Worm (Caenorhabditis elegans) whole organism, mixed stage, embryonic: ENCODE results near the gene Y22D7AL.10.
A peak's percentile ranks its signal among the peaks of the same experiment; 100 is the strongest.

Source experiments
- M03D4.4 ChIP-seq: sonication (generic microtip); optimal IDR thresholded peaks from 2 replicates; lab custom pipeline; 2017; ENCODE audit warnings: mild to moderate bottlenecking, missing genetic modification characterization, missing compliant biosample characterization
- bed-3 ChIP-seq: fragments of 200-800 bp; sonication (Bioruptor generic); optimal IDR thresholded peaks from 3 replicates; lab custom pipeline; 2018; ENCODE audit warnings: mild to moderate bottlenecking, missing genetic modification characterization, moderate library complexity, missing compliant biosample characterization
- blmp-1 ChIP-seq: fragments of 150-350 bp; optimal IDR thresholded peaks from 2 replicates; lab custom pipeline; 2014; ENCODE audit warnings: missing biosample characterization, missing genetic modification characterization
- ceh-39 ChIP-seq: fragments of 150-350 bp; optimal IDR thresholded peaks from 2 replicates; lab custom pipeline; 2014; ENCODE audit warnings: missing biosample characterization, missing genetic modification characterization
- ceh-43 ChIP-seq: fragments of 200-800 bp; sonication (Bioruptor generic); optimal IDR thresholded peaks from 2 replicates; lab custom pipeline; 2018; ENCODE audit warnings: mild to moderate bottlenecking, missing genetic modification characterization, moderate library complexity, missing compliant biosample characterization
- ceh-83 ChIP-seq: fragments of 200-800 bp; sonication (Bioruptor generic); optimal IDR thresholded peaks from 2 replicates; lab custom pipeline; 2018; ENCODE audit warnings: mild to moderate bottlenecking, missing genetic modification characterization, missing compliant biosample characterization
- ces-1 ChIP-seq: fragments of 150-350 bp; optimal IDR thresholded peaks from 2 replicates; lab custom pipeline; 2014; ENCODE audit warnings: missing biosample characterization, missing genetic modification reagents, missing genetic modification characterization
- cnd-1 ChIP-seq: fragments of 200-800 bp; sonication (Bioruptor generic); optimal IDR thresholded peaks from 2 replicates; lab custom pipeline; 2018; ENCODE audit warnings: mild to moderate bottlenecking, missing genetic modification characterization, missing compliant biosample characterization
- drap-1 ChIP-seq: fragments of 200-800 bp; sonication (Bioruptor generic); optimal IDR thresholded peaks from 3 replicates; lab custom pipeline; 2018; ENCODE audit warnings: mild to moderate bottlenecking, missing genetic modification characterization, missing compliant biosample characterization
- elt-1 ChIP-seq: sonication (generic microtip); optimal IDR thresholded peaks from 2 replicates; lab custom pipeline; 2017; ENCODE audit warnings: missing genetic modification characterization, mild to moderate bottlenecking, missing compliant biosample characterization, antibody characterized with exemption, moderate library complexity, borderline replicate concordance; ENCODE audit not compliant: insufficient read depth
- elt-3 ChIP-seq: fragments of 150-350 bp; optimal IDR thresholded peaks from 2 replicates; lab custom pipeline; 2014; ENCODE audit warnings: missing biosample characterization, missing genetic modification characterization
- flh-1 ChIP-seq: fragments of 200-800 bp; sonication (Bioruptor generic); optimal IDR thresholded peaks from 2 replicates; lab custom pipeline; 2018; ENCODE audit warnings: mild to moderate bottlenecking, missing genetic modification characterization, moderate library complexity, missing compliant biosample characterization
- ham-2 ChIP-seq: fragments of 200-800 bp; sonication (Bioruptor generic); optimal IDR thresholded peaks from 2 replicates; lab custom pipeline; 2018; ENCODE audit warnings: mild to moderate bottlenecking, missing genetic modification characterization, missing compliant biosample characterization
- hlh-1 ChIP-seq: fragments of 150-350 bp; optimal IDR thresholded peaks from 2 replicates; lab custom pipeline; 2014; ENCODE audit warnings: missing biosample characterization, missing genetic modification reagents, missing genetic modification characterization
- lin-13 ChIP-seq: fragments of 150-350 bp; optimal IDR thresholded peaks from 2 replicates; lab custom pipeline; 2014; ENCODE audit warnings: missing biosample characterization, missing genetic modification characterization
- lin-32 ChIP-seq: fragments of 200-800 bp; sonication (Bioruptor generic); optimal IDR thresholded peaks from 2 replicates; lab custom pipeline; 2018; ENCODE audit warnings: mild to moderate bottlenecking, missing genetic modification characterization, missing compliant biosample characterization
- lsy-2 ChIP-seq: fragments of 150-350 bp; optimal IDR thresholded peaks from 2 replicates; lab custom pipeline; 2014; ENCODE audit warnings: missing biosample characterization, missing genetic modification characterization
- mab-5 ChIP-seq: fragments of 150-350 bp; optimal IDR thresholded peaks from 2 replicates; lab custom pipeline; 2014; ENCODE audit warnings: missing biosample characterization, missing genetic modification characterization
- mep-1 ChIP-seq: fragments of 150-350 bp; optimal IDR thresholded peaks from 2 replicates; lab custom pipeline; 2017; ENCODE audit warnings: missing biosample characterization, missing genetic modification reagents, missing genetic modification characterization, inconsistent platforms
- nhr-12 ChIP-seq: fragments of 150-350 bp; optimal IDR thresholded peaks from 2 replicates; lab custom pipeline; 2014; ENCODE audit warnings: missing biosample characterization, missing genetic modification characterization
- nhr-2 ChIP-seq: fragments of 150-350 bp; optimal IDR thresholded peaks from 2 replicates; lab custom pipeline; 2014; ENCODE audit warnings: missing biosample characterization, missing genetic modification characterization
- nhr-237 ChIP-seq: fragments of 150-350 bp; optimal IDR thresholded peaks from 2 replicates; lab custom pipeline; 2014; ENCODE audit warnings: missing biosample characterization, missing genetic modification characterization
- nhr-28 ChIP-seq: fragments of 150-350 bp; optimal IDR thresholded peaks from 2 replicates; lab custom pipeline; 2014; ENCODE audit warnings: missing biosample characterization, missing genetic modification characterization
- nhr-76 ChIP-seq: sonication (generic microtip); optimal IDR thresholded peaks from 2 replicates; lab custom pipeline; 2017; ENCODE audit warnings: missing biosample characterization, missing genetic modification characterization
- pha-4 ChIP-seq: fragments of 150-350 bp; optimal IDR thresholded peaks from 2 replicates; lab custom pipeline; 2018; ENCODE audit warnings: missing biosample characterization, missing genetic modification reagents, missing genetic modification characterization
- sem-2 ChIP-seq: fragments of 200-800 bp; sonication (Bioruptor generic); optimal IDR thresholded peaks from 2 replicates; lab custom pipeline; 2018; ENCODE audit warnings: mild to moderate bottlenecking, missing genetic modification characterization, missing compliant biosample characterization
- snpc-4 ChIP-seq: fragments of 150-350 bp; optimal IDR thresholded peaks from 2 replicates; lab custom pipeline; 2014; ENCODE audit warnings: missing biosample characterization, missing genetic modification characterization
- sptf-1 ChIP-seq: sonication (generic microtip); optimal IDR thresholded peaks from 2 replicates; lab custom pipeline; 2017; ENCODE audit warnings: mild to moderate bottlenecking, missing genetic modification characterization, moderate library complexity, missing compliant biosample characterization
- tbx-8 ChIP-seq: fragments of 200-800 bp; sonication (Bioruptor generic); optimal IDR thresholded peaks from 2 replicates; lab custom pipeline; 2018; ENCODE audit warnings: mild to moderate bottlenecking, missing genetic modification characterization, moderate library complexity, missing compliant biosample characterization
- unc-120 ChIP-seq: sonication (generic microtip); optimal IDR thresholded peaks from 2 replicates; lab custom pipeline; 2017; ENCODE audit warnings: missing genetic modification characterization, missing compliant biosample characterization; ENCODE audit not compliant: poor library complexity, severe bottlenecking
- unc-39 ChIP-seq: fragments of 150-350 bp; optimal IDR thresholded peaks from 2 replicates; lab custom pipeline; 2014; ENCODE audit warnings: missing biosample characterization, missing genetic modification characterization
- unc-62 ChIP-seq: fragments of 150-350 bp; optimal IDR thresholded peaks from 2 replicates; lab custom pipeline; 2014; ENCODE audit warnings: missing biosample characterization, missing genetic modification reagents, missing genetic modification characterization
- zip-8 ChIP-seq: fragments of 150-350 bp; optimal IDR thresholded peaks from 2 replicates; lab custom pipeline; 2014; ENCODE audit warnings: missing biosample characterization, missing genetic modification characterization

Gene Y22D7AL.10

ce11 chrIII:1616245-1617026, 2.3 kb downstream of the Y22D7AL.10 start:
- TF ChIP-seq blmp-1 (tag; lab: Kevin White, UChicago) (no peak), lsy-2 (tag; lab: Kevin White, UChicago) (peak; percentile 62)

- TF ChIP-seq lin-32 (GFP tag; lab: Kevin White, UChicago) (no peak), blmp-1 (tag; lab: Kevin White, UChicago) (peak; percentile 62)
Measured at ce11 chrIII:1614412-1614811, 4.3 kb downstream of the Y22D7AL.10 start.

- TF ChIP-seq unc-62 (GFP tag; lab: Kevin White, UChicago), result no peak
Measured at ce11 chrIII:1613933-1614332, 4.8 kb downstream of the Y22D7AL.10 start, which contains the start of gene Y22D7AL.9. Gene Y22D7AL.9, minus strand, starts transcription at chrIII:1614033.

ce11 chrIII:1612974-1613568, 5.7 kb downstream of the Y22D7AL.10 start:
- TF ChIP-seq ham-2 (no peak), mep-1 (tag; lab: Kevin White, UChicago) (no peak), M03D4.4 (no peak), ceh-83 (GFP tag; lab: Kevin White, UChicago) (no peak), cnd-1 (tag; lab: Kevin White, UChicago) (no peak), nhr-76 (tag; lab: Kevin White, UChicago) (no peak), pha-4 (tag; lab: Kevin White, UChicago) (no peak), sptf-1 (tag; lab: Kevin White, UChicago) (no peak), flh-1 (GFP tag; lab: Kevin White, UChicago) (no peak), ceh-43 (no peak), nhr-28 (tag; lab: Kevin White, UChicago) (no peak), ces-1 (GFP tag; lab: Kevin White, UChicago) (no peak), nhr-237 (tag; lab: Kevin White, UChicago) (no peak), lin-32 (GFP tag; lab: Kevin White, UChicago) (no peak), tbx-8 (GFP tag; lab: Kevin White, UChicago) (no peak), unc-120 (tag; lab: Kevin White, UChicago) (no peak), lin-13 (tag; lab: Kevin White, UChicago) (no peak)

ce11 chrIII:1610938-1611337, 7.8 kb downstream of the Y22D7AL.10 start:
- no peak for TF ChIP-seq pha-4 (tag; lab: Kevin White, UChicago)

ce11 chrIII:1607659-1608058, 11.1 kb downstream of the Y22D7AL.10 start:
- TF ChIP-seq lin-13 (tag; lab: Kevin White, UChicago), result no peak

- TF ChIP-seq cnd-1 (tag; lab: Kevin White, UChicago), result peak; percentile 41
- TF ChIP-seq mep-1 (tag; lab: Kevin White, UChicago), result peak; percentile 48
- TF ChIP-seq ham-2, result peak; percentile 74
- no peak for TF ChIP-seq unc-62 (GFP tag; lab: Kevin White, UChicago)
- TF ChIP-seq nhr-237 (tag; lab: Kevin White, UChicago), result no peak
- TF ChIP-seq flh-1 (GFP tag; lab: Kevin White, UChicago), result peak; percentile 62
- TF ChIP-seq nhr-28 (tag; lab: Kevin White, UChicago), result no peak
- TF ChIP-seq pha-4 (tag; lab: Kevin White, UChicago), result no peak
- TF ChIP-seq nhr-2 (tag; lab: Kevin White, UChicago), result no peak
- TF ChIP-seq ces-1 (GFP tag; lab: Kevin White, UChicago), result no peak
- TF ChIP-seq snpc-4 (tag; lab: Kevin White, UChicago), result no peak
- TF ChIP-seq ceh-43, result peak; percentile 81
- TF ChIP-seq unc-120 (tag; lab: Kevin White, UChicago), result peak; percentile 67
- no peak for TF ChIP-seq elt-1 (tag; lab: Kevin White, UChicago)
- TF ChIP-seq tbx-8 (GFP tag; lab: Kevin White, UChicago), result peak; percentile 18
- TF ChIP-seq mab-5 (tag; lab: Kevin White, UChicago), result no peak
- no peak for TF ChIP-seq nhr-76 (tag; lab: Kevin White, UChicago)
- no peak for TF ChIP-seq zip-8 (tag; lab: Kevin White, UChicago)
- peak; percentile 5 for TF ChIP-seq blmp-1 (tag; lab: Kevin White, UChicago)
- no peak for TF ChIP-seq nhr-12
- no peak for TF ChIP-seq ceh-39 (tag; lab: Kevin White, UChicago)
- TF ChIP-seq hlh-1 (tag; lab: Kevin White, UChicago), result no peak
- peak; percentile 85 for TF ChIP-seq M03D4.4
- TF ChIP-seq drap-1, result peak; percentile 79
- TF ChIP-seq lin-32 (GFP tag; lab: Kevin White, UChicago), result peak; percentile 45
- TF ChIP-seq ceh-83 (GFP tag; lab: Kevin White, UChicago), result peak; percentile 87
- peak; percentile 62 for TF ChIP-seq bed-3
- no peak for TF ChIP-seq unc-39 (tag; lab: Kevin White, UChicago)
- TF ChIP-seq elt-3 (tag; lab: Kevin White, UChicago), result no peak
- TF ChIP-seq sem-2, result peak; percentile 72
- TF ChIP-seq sptf-1 (tag; lab: Kevin White, UChicago), result peak; percentile 86
Measured at ce11 chrIII:1604514-1604976, 14.2 kb downstream of the Y22D7AL.10 start, which contains the start of gene Y22D7AL.6. Gene Y22D7AL.6, plus strand, starts transcription at chrIII:1604926.
